Worm (Caenorhabditis elegans): ENCODE measurements around the gene dmsr-11.

dmsr-11 gene

DNA sequence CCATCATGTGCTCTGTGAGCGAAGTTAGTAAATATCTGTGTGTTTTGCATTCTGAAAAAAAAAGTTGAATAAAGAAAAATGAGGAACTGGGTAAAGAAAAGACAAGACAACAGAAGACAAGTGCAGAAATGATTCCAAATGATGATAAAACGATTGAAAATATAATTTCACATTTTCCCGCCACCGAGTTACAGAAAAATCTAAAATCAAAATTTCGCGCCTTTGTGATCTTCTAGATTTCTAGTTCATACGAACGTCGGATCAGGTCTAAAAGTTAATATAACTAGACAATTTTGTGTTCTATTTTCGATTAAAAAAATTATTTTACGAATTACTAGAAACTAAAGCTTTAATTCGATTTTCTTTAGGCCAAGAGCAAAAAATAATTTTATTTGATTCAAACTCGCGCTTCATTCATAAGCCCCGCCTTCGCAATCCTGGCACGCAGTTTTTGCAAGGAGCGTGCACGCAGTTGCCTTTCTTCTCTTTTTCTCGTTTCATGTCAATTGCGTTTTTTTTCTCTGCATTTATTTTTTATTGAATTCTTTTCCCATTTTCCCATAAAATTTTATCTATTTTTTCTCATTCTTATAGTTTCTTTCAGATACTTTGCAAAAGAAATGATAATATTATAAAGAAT is 18.9 kb downstream of the dmsr-11 start, which contains the start of the genes spn-4 and spe-39 (continued):
- TF ChIP-seq ceh-79 (tag; optimal IDR thresholded peaks at IDR 0.05) (no peak), dpff-1 (tag; optimal IDR thresholded peaks at IDR 0.05) (no peak), athp-1 (tag; optimal IDR thresholded peaks at IDR 0.05) (no peak), snpc-1.1 (tag; optimal IDR thresholded peaks at IDR 0.05; ENCODE audit: insufficient read depth) (no peak), ztf-25 (GFP tag; IDR thresholded peaks at IDR 0.05) (no peak), B0035.1 (tag; optimal IDR thresholded peaks at IDR 0.05) (no peak), C17E4.6 (GFP tag; IDR thresholded peaks at IDR 0.05) (no peak), ztf-22 (GFP tag; optimal IDR thresholded peaks at IDR 0.05) (no peak), Y53F4B.3 (GFP tag; IDR thresholded peaks at IDR 0.05) (no peak), nfya-2 (GFP tag; IDR thresholded peaks at IDR 0.05) (no peak), lin-54 (GFP tag; optimal IDR thresholded peaks at IDR 0.05) (peak; percentile 89), lin-35 (GFP tag; optimal IDR thresholded peaks at IDR 0.05) (peak; percentile 40 to 83 (median 47)), D2030.7 (GFP tag; IDR thresholded peaks at IDR 0.05) (peak; percentile 92), ets-4 (GFP tag; optimal IDR thresholded peaks at IDR 0.05) (no peak), ceh-40 (GFP tag; IDR thresholded peaks at IDR 0.05) (no peak), mes-4 (tag; optimal IDR thresholded peaks at IDR 0.05) (no peak), tbx-9 (tag; optimal IDR thresholded peaks at IDR 0.05; ENCODE audit: borderline replicate concordance) (no peak), ekl-4 (GFP tag; IDR thresholded peaks at IDR 0.05) (peak; percentile 65), nhr-90 (tag; optimal IDR thresholded peaks at IDR 0.05) (no peak), nfyb-1 (GFP tag; IDR thresholded peaks at IDR 0.05) (0 out of 2 replicates have a peak, but pooled peaks have one; percentile 41), ztf-28 (GFP tag; IDR thresholded peaks at IDR 0.05) (no peak), F52B5.7 (tag; optimal IDR thresholded peaks at IDR 0.05) (no peak), dpl-1 (GFP tag; optimal IDR thresholded peaks at IDR 0.05) (peak; percentile 81), F37B4.10 (GFP tag; IDR thresholded peaks at IDR 0.05) (no peak), K12H6.12 (tag; optimal IDR thresholded peaks at IDR 0.05) (no peak), nhr-27 (tag; optimal IDR thresholded peaks at IDR 0.05) (no peak), cebp-1 (GFP tag; IDR thresholded peaks at IDR 0.05) (no peak), cebp-1 (tag; optimal IDR thresholded peaks at IDR 0.05) (peak; percentile 60), rcor-1 (GFP tag; IDR thresholded peaks at IDR 0.05) (0 out of 2 replicates have a peak, but pooled peaks have one; percentile 49)

DNA sequence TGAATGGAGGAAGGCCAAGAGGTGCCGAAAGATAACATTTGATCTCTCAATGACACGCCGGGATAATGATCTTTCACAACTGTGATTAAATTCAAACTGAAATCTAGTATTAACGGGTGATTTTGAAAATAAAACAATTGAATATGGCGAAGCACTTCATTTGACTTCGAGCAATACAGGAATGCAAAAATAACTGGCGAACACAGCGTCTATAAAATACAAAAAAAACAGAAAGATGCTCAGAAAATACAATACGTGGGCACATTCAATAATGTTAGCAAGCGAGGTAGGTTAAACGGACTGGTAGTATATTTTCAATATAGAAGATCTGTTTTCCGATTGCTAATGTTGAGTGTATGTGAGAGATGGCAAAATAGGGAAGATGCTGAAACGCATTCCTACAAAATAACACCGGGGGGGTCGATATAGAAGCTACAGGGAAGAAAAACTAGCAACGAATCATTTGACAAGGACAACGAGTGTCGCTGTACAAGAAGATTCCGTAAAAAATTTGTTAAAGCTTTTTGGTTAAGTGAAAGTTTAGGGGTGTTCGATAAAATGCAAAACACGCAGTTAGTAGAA is 20.8 kb downstream of the dmsr-11 start:
- TF ChIP-seq C17E4.6 (GFP tag; IDR thresholded peaks at IDR 0.05) (0 out of 2 replicates have a peak, but pooled peaks have one; percentile 23), ztf-18 (tag; optimal IDR thresholded peaks at IDR 0.05) (peak; percentile 22), ZK185.1 (tag; optimal IDR thresholded peaks at IDR 0.05; ENCODE audit: poor library complexity, severe bottlenecking) (no peak), hsf-1 (GFP tag; IDR thresholded peaks at IDR 0.05) (peak; percentile 58; the same call in 1 of the 2 replicates), lin-26 (GFP tag; IDR thresholded peaks at IDR 0.05) (peak; percentile 81; the same call in 1 of the 2 replicates), cebp-2 (GFP tag; IDR thresholded peaks at IDR 0.05) (no peak), madf-3 (GFP tag; IDR thresholded peaks at IDR 0.05) (peak; percentile 70; the same call in 1 of the 2 replicates), Y53G8AR.9 (GFP tag; conservative IDR thresholded peaks at IDR 0.05) (peak; percentile 51; the same call in 1 of the 2 replicates), F23B12.7 (tag; optimal IDR thresholded peaks at IDR 0.05; ENCODE audit: insufficient read depth) (no peak), madf-8 (GFP tag; conservative IDR thresholded peaks at IDR 0.05) (peak; percentile 3), ama-1 (optimal IDR thresholded peaks at IDR 0.05) (no peak), ama-1 (GFP tag; optimal IDR thresholded peaks at IDR 0.05) (peak in 1 of 2 experiments; percentile 69), rpc-1 (optimal IDR thresholded peaks at IDR 0.05) (no peak), rpc-1 (tag; optimal IDR thresholded peaks at IDR 0.05) (no peak), aptf-3 (GFP tag; IDR thresholded peaks at IDR 0.05) (0 out of 2 replicates have a peak, but pooled peaks have one; percentile 49), ztf-25 (GFP tag; IDR thresholded peaks at IDR 0.05) (no peak), attf-5 (GFP tag; optimal IDR thresholded peaks at IDR 0.05) (peak; percentile 38), madf-6 (GFP tag; IDR thresholded peaks at IDR 0.05) (peak; percentile 79), ekl-4 (GFP tag; IDR thresholded peaks at IDR 0.05) (peak; percentile 65), mxl-1 (tag; optimal IDR thresholded peaks at IDR 0.05) (peak; percentile 39), bed-2 (GFP tag; IDR thresholded peaks at IDR 0.05) (no peak), ccch-3 (GFP tag; optimal IDR thresholded peaks at IDR 0.05) (no peak), dpff-1 (tag; optimal IDR thresholded peaks at IDR 0.05) (no peak)

All from whole organism, young adult.